Worm (Caenorhabditis elegans) whole organism, L4 larva: ENCODE data around the gene Y62H9A.16.
A peak's percentile ranks its signal among the peaks of the same experiment; 100 is the strongest.

Experiments
- D1046.2 ChIP-seq: fragments of 200-800 bp; sonication (Bioruptor generic); IDR thresholded peaks from 2 replicates; pipeline ENCODE4 v1.3.6; 2022; ENCODE audit warnings: missing genetic modification characterization, missing compliant biosample characterization
- F44E2.7 ChIP-seq: fragments of 200-800 bp; sonication (Bioruptor generic); IDR thresholded peaks from 2 replicates; pipeline ENCODE4 v2.1.2; 2022; ENCODE audit warnings: missing genetic modification characterization, missing compliant biosample characterization
- T20F7.1 ChIP-seq: fragments of 200-800 bp; sonication (Bioruptor generic); optimal IDR thresholded peaks from 2 replicates; lab custom pipeline; 2018; ENCODE audit warnings: mild to moderate bottlenecking, missing genetic modification characterization, missing compliant biosample characterization
- Y105C5A.15 ChIP-seq: fragments of 200-800 bp; sonication (Bioruptor generic); IDR thresholded peaks from 2 replicates; pipeline ENCODE4 v1.3.6; 2022; ENCODE audit warnings: missing genetic modification characterization, missing compliant biosample characterization
- Y48G9A.11 ChIP-seq: fragments of 200-800 bp; sonication (Bioruptor generic); IDR thresholded peaks from 2 replicates; pipeline ENCODE4 v1.3.6; 2022; ENCODE audit warnings: missing genetic modification reagents, missing genetic modification characterization, missing compliant biosample characterization
- Y5F2A.4 ChIP-seq: fragments of 200-800 bp; sonication (Bioruptor generic); optimal IDR thresholded peaks from 2 replicates; lab custom pipeline; 2018; ENCODE audit warnings: mild to moderate bottlenecking, missing genetic modification characterization, missing compliant biosample characterization
- Y75B8A.6 ChIP-seq: fragments of 200-800 bp; sonication (Bioruptor generic); IDR thresholded peaks from 2 replicates; pipeline ENCODE4 v1.3.6; 2022; ENCODE audit warnings: missing genetic modification reagents, missing genetic modification characterization, missing compliant biosample characterization
- ZK337.2 ChIP-seq: fragments of 200-800 bp; sonication (Bioruptor generic); IDR thresholded peaks from 2 replicates; pipeline ENCODE4 v1.3.6; 2022; ENCODE audit warnings: missing genetic modification reagents, missing genetic modification characterization, missing compliant biosample characterization
- ama-1 ChIP-seq: fragments of 150-350 bp; optimal IDR thresholded peaks from 2 replicates; lab custom pipeline; 2014; ENCODE audit warnings: inconsistent platforms, mixed read lengths
- ceh-44 ChIP-seq: fragments of 200-800 bp; sonication (Bioruptor generic); IDR thresholded peaks from 2 replicates; pipeline ENCODE4 v1.3.6; 2022; ENCODE audit warnings: missing genetic modification reagents, missing genetic modification characterization, missing compliant biosample characterization
- dmd-6 ChIP-seq: fragments of 200-800 bp; sonication (Bioruptor generic); IDR thresholded peaks from 2 replicates; pipeline ENCODE4 v1.3.6; 2022; ENCODE audit warnings: missing genetic modification reagents, missing genetic modification characterization, missing compliant biosample characterization
- dmd-9 ChIP-seq: fragments of 200-800 bp; sonication (Bioruptor generic); IDR thresholded peaks from 2 replicates; pipeline ENCODE4 v1.3.6; 2022; ENCODE audit warnings: missing genetic modification reagents, missing genetic modification characterization, missing compliant biosample characterization
- dpl-1 ChIP-seq: fragments of 150-350 bp; optimal IDR thresholded peaks from 2 replicates; lab custom pipeline; 2014; ENCODE audit warnings: missing biosample characterization, missing genetic modification reagents, missing genetic modification characterization
- duxl-1 ChIP-seq: sonication (generic microtip); optimal IDR thresholded peaks from 2 replicates; lab custom pipeline; 2016; ENCODE audit warnings: mild to moderate bottlenecking, missing genetic modification characterization, moderate library complexity, missing compliant biosample characterization; ENCODE audit not compliant: poor library complexity
- dve-1 ChIP-seq: sonication (generic microtip); optimal IDR thresholded peaks from 2 replicates; lab custom pipeline; 2017; ENCODE audit warnings: antibody characterized with exemption, mild to moderate bottlenecking, missing genetic modification characterization, missing compliant biosample characterization; ENCODE audit not compliant: insufficient read depth
- egl-27 ChIP-seq: sonication (generic microtip); optimal IDR thresholded peaks from 3 replicates; lab custom pipeline; 2017; ENCODE audit warnings: missing biosample characterization, missing genetic modification reagents, missing genetic modification characterization
- egl-43 ChIP-seq: fragments of 200-800 bp; sonication (Bioruptor generic); IDR thresholded peaks from 2 replicates; pipeline ENCODE4 v1.3.6; 2022; ENCODE audit warnings: missing genetic modification reagents, missing genetic modification characterization, missing compliant biosample characterization
- fos-1 ChIP-seq: fragments of 150-350 bp; optimal IDR thresholded peaks from 2 replicates; lab custom pipeline; 2014; ENCODE audit warnings: missing biosample characterization, missing genetic modification characterization
- hif-1 ChIP-seq, 2 experiments: sonication (generic microtip); optimal IDR thresholded peaks; 2 replicates each; lab custom pipeline; 2016 to 2017; ENCODE audit warnings: missing compliant biosample characterization in 2 of 2, missing genetic modification characterization in 2 of 2, missing genetic modification reagents in 2 of 2, missing genotype in 2 of 2, mild to moderate bottlenecking in 1 of 2
- hlh-11 ChIP-seq: fragments of 200-800 bp; sonication (Bioruptor generic); optimal IDR thresholded peaks from 2 replicates; lab custom pipeline; 2018; ENCODE audit warnings: mild to moderate bottlenecking, missing genetic modification characterization, missing compliant biosample characterization
- hlh-30 ChIP-seq: sonication (generic microtip); optimal IDR thresholded peaks from 2 replicates; lab custom pipeline; 2017; ENCODE audit warnings: antibody characterized with exemption, mild to moderate bottlenecking, missing genetic modification characterization, missing compliant biosample characterization; ENCODE audit not compliant: insufficient read depth
- jun-1 ChIP-seq: fragments of 150-350 bp; optimal IDR thresholded peaks from 2 replicates; lab custom pipeline; 2014; ENCODE audit warnings: missing biosample characterization, missing genetic modification reagents, missing genetic modification characterization
- lin-15B ChIP-seq: fragments of 150-350 bp; sonication (generic microtip); optimal IDR thresholded peaks from 3 replicates; lab custom pipeline; 2014; ENCODE audit warnings: missing biosample characterization, missing genetic modification characterization
- lir-3 ChIP-seq: sonication (generic microtip); optimal IDR thresholded peaks from 2 replicates; lab custom pipeline; 2016; ENCODE audit warnings: mild to moderate bottlenecking, missing genetic modification characterization, missing compliant biosample characterization
- madf-9 ChIP-seq: fragments of 200-800 bp; sonication (Bioruptor generic); conservative IDR thresholded peaks from 2 replicates; pipeline ENCODE4 v1.3.6; 2022; ENCODE audit warnings: missing genetic modification reagents, missing genetic modification characterization, missing compliant biosample characterization
- mdl-1 ChIP-seq, 2 experiments: fragments of 150-350 bp in 1 of 2; sonication (generic microtip) in 1 of 2; optimal IDR thresholded peaks; 2 replicates each; lab custom pipeline; 2014 to 2017; ENCODE audit warnings: missing biosample characterization in 2 of 2, missing genetic modification characterization in 2 of 2
- mes-2 ChIP-seq: sonication (generic microtip); optimal IDR thresholded peaks from 2 replicates; lab custom pipeline; 2016; ENCODE audit warnings: missing genotype, mild to moderate bottlenecking, missing genetic modification characterization, missing compliant biosample characterization; ENCODE audit not compliant: poor library complexity, severe bottlenecking
- mxl-2 ChIP-seq: fragments of 200-800 bp; sonication (Bioruptor generic); conservative IDR thresholded peaks from 2 replicates; pipeline ENCODE4 v1.3.6; 2022; ENCODE audit warnings: missing genetic modification reagents, missing genetic modification characterization, missing compliant biosample characterization
- mxl-3 ChIP-seq: fragments of 200-800 bp; sonication (Bioruptor generic); optimal IDR thresholded peaks from 2 replicates; lab custom pipeline; 2018; ENCODE audit warnings: mild to moderate bottlenecking, missing genetic modification characterization, missing compliant biosample characterization
- nhr-102 ChIP-seq: sonication (generic microtip); optimal IDR thresholded peaks from 2 replicates; lab custom pipeline; 2016; ENCODE audit warnings: mild to moderate bottlenecking, missing genetic modification characterization, moderate library complexity, missing compliant biosample characterization
- nhr-237 ChIP-seq: sonication (generic microtip); optimal IDR thresholded peaks from 2 replicates; lab custom pipeline; 2017; ENCODE audit warnings: missing biosample characterization, missing genetic modification characterization
- nhr-28 ChIP-seq: fragments of 150-350 bp; optimal IDR thresholded peaks from 2 replicates; lab custom pipeline; 2014; ENCODE audit warnings: missing biosample characterization, missing genetic modification characterization
- nhr-41 ChIP-seq: fragments of 200-800 bp; sonication (Bioruptor generic); IDR thresholded peaks from 2 replicates; pipeline ENCODE4 v1.3.6; 2022; ENCODE audit warnings: missing genetic modification reagents, missing genetic modification characterization, missing compliant biosample characterization
- nhr-48 ChIP-seq: sonication (generic microtip); optimal IDR thresholded peaks from 2 replicates; lab custom pipeline; 2016; ENCODE audit warnings: mild to moderate bottlenecking, missing genetic modification characterization, missing compliant biosample characterization
- pha-4 ChIP-seq, 2 experiments: fragments of 150-350 bp in 1 of 2; fragments of 200-800 bp in 1 of 2; sonication (Bioruptor generic) in 1 of 2; IDR thresholded peaks in 1 of 2; optimal IDR thresholded peaks in 1 of 2; 2 replicates each; pipeline versions ENCODE4 v1.3.6 to Lab custom; 2014 to 2022; ENCODE audit warnings: missing genetic modification characterization in 2 of 2, missing genetic modification reagents in 2 of 2, missing biosample characterization in 1 of 2, missing compliant biosample characterization in 1 of 2
- php-3 ChIP-seq: fragments of 200-800 bp; sonication (Bioruptor generic); IDR thresholded peaks from 2 replicates; pipeline ENCODE4 v1.3.6; 2022; ENCODE audit warnings: missing genetic modification reagents, missing genetic modification characterization, missing compliant biosample characterization
- pqm-1 ChIP-seq: sonication (generic microtip); optimal IDR thresholded peaks from 2 replicates; lab custom pipeline; 2017; ENCODE audit warnings: missing biosample characterization, missing genetic modification characterization
- set-16 ChIP-seq: fragments of 200-800 bp; sonication (Bioruptor generic); IDR thresholded peaks from 2 replicates; pipeline ENCODE4 v1.3.6; 2022; ENCODE audit warnings: missing genetic modification reagents, missing genetic modification characterization, missing compliant biosample characterization
- skn-1 ChIP-seq: fragments of 150-350 bp; optimal IDR thresholded peaks from 2 replicates; lab custom pipeline; 2014; ENCODE audit warnings: missing biosample characterization, missing genetic modification characterization
- snpc-4 ChIP-seq: fragments of 150-350 bp; optimal IDR thresholded peaks from 2 replicates; lab custom pipeline; 2014; ENCODE audit warnings: missing biosample characterization, missing genetic modification characterization
- spr-1 ChIP-seq: sonication (generic microtip); optimal IDR thresholded peaks from 2 replicates; lab custom pipeline; 2016; ENCODE audit warnings: mild to moderate bottlenecking, missing genetic modification characterization, missing compliant biosample characterization
- tag-97 ChIP-seq: fragments of 200-800 bp; sonication (Bioruptor generic); IDR thresholded peaks from 2 replicates; pipeline ENCODE4 v1.3.6; 2022; ENCODE audit warnings: missing genetic modification characterization, missing compliant biosample characterization
- tra-1 ChIP-seq: fragments of 200-800 bp; sonication (Bioruptor generic); IDR thresholded peaks from 2 replicates; pipeline ENCODE4 v1.3.6; 2022; ENCODE audit warnings: missing genetic modification reagents, missing genetic modification characterization, missing compliant biosample characterization
- unc-39 ChIP-seq: sonication (generic microtip); optimal IDR thresholded peaks from 2 replicates; lab custom pipeline; 2017; ENCODE audit warnings: missing biosample characterization, missing genetic modification characterization
- unc-62 ChIP-seq, 3 experiments: fragments of 150-350 bp in 1 of 3; sonication (generic microtip); optimal IDR thresholded peaks in 2 of 3; peaks in 1 of 3; 1 replicate in 1 of 3; 2 replicates in 2 of 3; lab custom pipeline; 2014 to 2017; ENCODE audit warnings: missing biosample characterization in 3 of 3, missing genetic modification characterization in 3 of 3, missing genetic modification reagents in 3 of 3, missing genotype in 1 of 3
- zag-1 ChIP-seq: fragments of 150-350 bp; optimal IDR thresholded peaks from 2 replicates; lab custom pipeline; 2014; ENCODE audit warnings: missing biosample characterization, missing genetic modification characterization

Y62H9A.16 gene

ce11 chrX:11965163-11965562 is 47.1 kb downstream of the Y62H9A.16 start:
- TF ChIP-seq hlh-30 (tag; lab: Kevin White, UChicago) (peak; percentile 40), F44E2.7 (GFP tag; lab: Robert Waterston, UW) (no peak)

- TF ChIP-seq tra-1 (GFP tag; lab: Robert Waterston, UW) (no peak), egl-43 (GFP tag; lab: Robert Waterston, UW) (no peak), nhr-28 (tag; lab: Kevin White, UChicago) (peak; percentile 60), hlh-11 (tag; lab: Kevin White, UChicago) (peak; percentile 55), unc-62 (GFP tag; optimal IDR thresholded peaks at IDR 0.05 in 1 of 2; lab: Kevin White, UChicago) (no peak), unc-62 (tag; optimal IDR thresholded peaks at IDR 0.05; lab: Kevin White, UChicago) (no peak), unc-39 (no peak), set-16 (no peak), nhr-48 (tag; lab: Kevin White, UChicago) (peak; percentile 4), hif-1 (tag; optimal IDR thresholded peaks at IDR 0.05; lab: Kevin White, UChicago) (no peak), mxl-3 (GFP tag; lab: Kevin White, UChicago) (peak; percentile 58), zag-1 (tag; lab: Kevin White, UChicago) (no peak), D1046.2 (GFP tag; lab: Robert Waterston, UW) (no peak), ZK337.2 (no peak), spr-1 (tag; lab: Kevin White, UChicago) (no peak), dmd-6 (peak; percentile 56), Y105C5A.15 (GFP tag; lab: Robert Waterston, UW) (no peak), nhr-102 (tag; lab: Kevin White, UChicago) (no peak), mdl-1 (tag; optimal IDR thresholded peaks at IDR 0.05; lab: Kevin White, UChicago) (no peak), dve-1 (tag; lab: Kevin White, UChicago) (peak; percentile 54), dpl-1 (GFP tag; lab: Kevin White, UChicago) (no peak), ama-1 (peak; percentile 85), jun-1 (tag; lab: Kevin White, UChicago) (no peak), nhr-41 (GFP tag; lab: Robert Waterston, UW) (no peak), Y5F2A.4 (no peak), duxl-1 (tag; lab: Kevin White, UChicago) (no peak), php-3 (GFP tag; lab: Robert Waterston, UW) (0 out of 2 replicates have a peak, but pooled peaks have one; percentile 18), pqm-1 (tag; lab: Kevin White, UChicago) (peak; percentile 14), pha-4 (GFP tag; IDR thresholded peaks at IDR 0.05; lab: Robert Waterston, UW) (no peak), pha-4 (tag; optimal IDR thresholded peaks at IDR 0.05; lab: Kevin White, UChicago) (no peak), lin-15B (tag; lab: Kevin White, UChicago) (no peak), dmd-9 (GFP tag; lab: Robert Waterston, UW) (no peak), mes-2 (tag; lab: Kevin White, UChicago) (no peak), T20F7.1 (GFP tag; lab: Kevin White, UChicago) (no peak), tag-97 (GFP tag; lab: Robert Waterston, UW) (no peak), ceh-44 (GFP tag; lab: Robert Waterston, UW) (no peak), madf-9 (no peak), skn-1 (no peak), fos-1 (tag; lab: Kevin White, UChicago) (no peak), nhr-237 (tag; lab: Kevin White, UChicago) (no peak), snpc-4 (tag; lab: Kevin White, UChicago) (no peak), lir-3 (tag; lab: Kevin White, UChicago) (no peak), mxl-2 (GFP tag; lab: Robert Waterston, UW) (no peak), egl-27 (tag; lab: Kevin White, UChicago) (no peak), hlh-30 (tag; lab: Kevin White, UChicago) (no peak), Y48G9A.11 (GFP tag; lab: Robert Waterston, UW) (no peak), Y75B8A.6 (GFP tag; lab: Robert Waterston, UW) (no peak)
Measured at ce11 chrX:11965663-11966304, 47.7 kb downstream of the Y62H9A.16 start, which contains the start of gene sams-1. Gene sams-1, plus strand, starts transcription at chrX:11965962.
